Worm (Caenorhabditis elegans) whole organism, L2 larva: ENCODE results near the gene F56D6.11.

Source experiments
- ama-1 ChIP-seq: fragments of 150-350 bp; optimal IDR thresholded peaks from 2 replicates; lab custom pipeline; 2018; ENCODE audit warnings: inconsistent platforms
- nhr-11 ChIP-seq: fragments of 150-350 bp; optimal IDR thresholded peaks from 2 replicates; lab custom pipeline; 2014; ENCODE audit warnings: missing biosample characterization, missing genetic modification characterization
- ztf-11 ChIP-seq: sonication (generic microtip); optimal IDR thresholded peaks from 2 replicates; lab custom pipeline; 2017; ENCODE audit warnings: missing biosample characterization, missing genetic modification characterization
- ztf-4 ChIP-seq: fragments of 150-350 bp; optimal IDR thresholded peaks from 2 replicates; lab custom pipeline; 2014; ENCODE audit warnings: missing biosample characterization, missing genetic modification characterization

DNA sequence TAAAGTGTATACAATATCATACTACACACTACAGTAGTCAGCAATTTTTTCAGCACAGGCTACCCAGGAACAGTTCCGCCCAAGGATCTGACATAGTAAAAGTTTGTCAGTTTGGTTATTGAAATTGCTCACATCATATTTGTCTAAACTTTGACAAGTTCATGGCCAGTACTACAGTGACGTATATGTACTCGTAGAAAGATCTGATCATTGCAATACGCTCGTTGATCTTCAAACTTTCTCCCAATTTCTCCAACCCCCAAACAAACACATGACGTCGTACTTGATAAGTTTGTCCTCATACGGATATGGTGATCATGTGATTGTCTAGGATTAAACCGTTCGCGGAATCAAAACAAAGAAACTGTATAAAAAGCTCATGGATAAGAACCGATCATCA, 11.5 kb downstream of the F56D6.11 start, which contains the start of gene dct-8:
- TF ChIP-seq nhr-11, result no peak
- TF ChIP-seq ztf-4, result no peak
- no peak for TF ChIP-seq ztf-11 (tag; lab: Kevin White, UChicago)
- TF ChIP-seq ama-1, result no peak
